Fruit fly (Drosophila melanogaster): ENCODE results near the gene Nuf2.

The Nuf2 gene

dm6 chr2L:7056189-7056926, 9.3 kb downstream of the Nuf2 start, which contains the start of gene Mnn1 (continued):
- TF ChIP-seq crol (GFP tag; IDR thresholded peaks at IDR 0.05), result no peak; the same call in 1 of the 2 replicates
- no peak for TF ChIP-seq wek (GFP tag; optimal IDR thresholded peaks at IDR 0.05)
- no peak for TF ChIP-seq CG16815 (GFP tag; optimal IDR thresholded peaks at IDR 0.05)
- TF ChIP-seq CG9932 (GFP tag; IDR thresholded peaks at IDR 0.05), result peak; percentile 65
- no peak for TF ChIP-seq CG10147 (GFP tag; optimal IDR thresholded peaks at IDR 0.05)
- no peak for TF ChIP-seq CG16863 (GFP tag; optimal IDR thresholded peaks at IDR 0.05)
- TF ChIP-seq CG6854 (GFP tag; optimal IDR thresholded peaks at IDR 0.05), result no peak
- no peak for TF ChIP-seq Ada2b (GFP tag; IDR thresholded peaks at IDR 0.05)
- no peak for TF ChIP-seq Gug (GFP tag; IDR thresholded peaks at IDR 0.05)
- TF ChIP-seq Usf (GFP tag; optimal IDR thresholded peaks at IDR 0.05), result no peak
- TF ChIP-seq CG7786 (GFP tag; optimal IDR thresholded peaks at IDR 0.05), result peak; percentile 58
- peak; percentile 30 for TF ChIP-seq bigmax (GFP tag; optimal IDR thresholded peaks at IDR 0.05)
- peak; percentile 75 for TF ChIP-seq CG42726 (GFP tag; IDR thresholded peaks at IDR 0.05; ENCODE audit: partially characterized antibody)
- no peak for TF ChIP-seq CG5953 (GFP tag; IDR thresholded peaks at IDR 0.05)
- no peak for TF ChIP-seq CkIIα-i1 (GFP tag; IDR thresholded peaks at IDR 0.05)
- TF ChIP-seq Hsf (GFP tag; optimal IDR thresholded peaks at IDR 0.05), result peak; percentile 42
- peak; percentile 70 for TF ChIP-seq CG2116 (GFP tag; optimal IDR thresholded peaks at IDR 0.05)
- TF ChIP-seq corto (GFP tag; optimal IDR thresholded peaks at IDR 0.05), result no peak
- TF ChIP-seq Camta (GFP tag; optimal IDR thresholded peaks at IDR 0.05), result peak; percentile 4
- TF ChIP-seq HLHmδ (GFP tag; optimal IDR thresholded peaks at IDR 0.05), result peak; percentile 98
- TF ChIP-seq tgo (GFP tag; IDR thresholded peaks at IDR 0.05), result no peak
- TF ChIP-seq CG9797 (GFP tag; optimal IDR thresholded peaks at IDR 0.05), result peak; percentile 92
- TF ChIP-seq Oaz (GFP tag; IDR thresholded peaks at IDR 0.05), result no peak
- TF ChIP-seq slp2 (GFP tag; optimal IDR thresholded peaks at IDR 0.05), result no peak
- no peak for TF ChIP-seq tio (GFP tag; optimal IDR thresholded peaks at IDR 0.05)
- TF ChIP-seq CG12769 (tag; optimal IDR thresholded peaks at IDR 0.05), result no peak
- TF ChIP-seq Ets97D (GFP tag; optimal IDR thresholded peaks at IDR 0.05), result peak; percentile 86
- no peak for TF ChIP-seq CG9215 (GFP tag; IDR thresholded peaks at IDR 0.05)
- no peak for TF ChIP-seq abd-A (tag; optimal IDR thresholded peaks at IDR 0.05)
- peak; percentile 96 for TF ChIP-seq Elba2 (GFP tag; optimal IDR thresholded peaks at IDR 0.05)
- TF ChIP-seq fu2 (GFP tag; optimal IDR thresholded peaks at IDR 0.05), result no peak
- no peak for TF ChIP-seq Hr3 (GFP tag; optimal IDR thresholded peaks at IDR 0.05)
- no peak for TF ChIP-seq jing (GFP tag; optimal IDR thresholded peaks at IDR 0.05)
- TF ChIP-seq CG16813 (GFP tag; IDR thresholded peaks at IDR 0.05; ENCODE audit: partially characterized antibody), result peak; percentile 21; the same call in 2 of the 3 replicates
- no peak for TF ChIP-seq CG31441 (GFP tag; IDR thresholded peaks at IDR 0.05)
- no peak for TF ChIP-seq esg (GFP tag; conservative IDR thresholded peaks at IDR 0.05)
- no peak for TF ChIP-seq B-H1 (GFP tag; IDR thresholded peaks at IDR 0.05)
- peak; percentile 85; the same call in 3 of the 4 replicates for TF ChIP-seq chinmo (GFP tag; IDR thresholded peaks at IDR 0.05; ENCODE audit: partially characterized antibody)
- no peak for TF ChIP-seq CG14441 (GFP tag; IDR thresholded peaks at IDR 0.05)
- TF ChIP-seq CG17802 (tag; optimal IDR thresholded peaks at IDR 0.05), result no peak
- TF ChIP-seq CG17612 (GFP tag; IDR thresholded peaks at IDR 0.05), result no peak
- no peak for TF ChIP-seq CG9727 (GFP tag; optimal IDR thresholded peaks at IDR 0.05)
- TF ChIP-seq CG4424 (GFP tag; optimal IDR thresholded peaks at IDR 0.05), result no peak
- TF ChIP-seq CG4328 (GFP tag; optimal IDR thresholded peaks at IDR 0.05), result no peak
- TF ChIP-seq Hr78 (GFP tag; optimal IDR thresholded peaks at IDR 0.05), result no peak
- TF ChIP-seq CG8388 (GFP tag; optimal IDR thresholded peaks at IDR 0.05), result no peak
- TF ChIP-seq otp (GFP tag; IDR thresholded peaks at IDR 0.05), result no peak
- peak; percentile 64 for TF ChIP-seq CG2120 (GFP tag; optimal IDR thresholded peaks at IDR 0.05)
- no peak for TF ChIP-seq CG10959 (GFP tag; IDR thresholded peaks at IDR 0.05)
- peak; percentile 39 for TF ChIP-seq CG1233 (GFP tag; optimal IDR thresholded peaks at IDR 0.05)

All from whole organism, embryonic.